Fruit fly (Drosophila melanogaster): ENCODE measurements around the gene CtsK1.

CtsK1 gene

dm6 chr3L:14002524-14003135 is 8.6 kb downstream of the CtsK1 start (continued):
- TF ChIP-seq Oli (tag; optimal IDR thresholded peaks at IDR 0.05) (no peak), gem (tag; optimal IDR thresholded peaks at IDR 0.05) (peak; percentile 26), CG31441 (GFP tag; IDR thresholded peaks at IDR 0.05) (0 out of 2 replicates have a peak, but pooled peaks have one; percentile 20), twi (tag; optimal IDR thresholded peaks at IDR 0.05) (peak; percentile 18), CG18619 (GFP tag; optimal IDR thresholded peaks at IDR 0.05) (peak; percentile 11), row (GFP tag; IDR thresholded peaks at IDR 0.05) (peak; percentile 16; the same call in 1 of the 3 replicates), CG8359 (GFP tag; optimal IDR thresholded peaks at IDR 0.05; ENCODE audit: borderline replicate concordance) (no peak), Opbp (GFP tag; IDR thresholded peaks at IDR 0.05; ENCODE audit: partially characterized antibody) (peak; percentile 77), Dbx (GFP tag; IDR thresholded peaks at IDR 0.05) (peak; percentile 36; the same call in 1 of the 3 replicates), Gsc (GFP tag; IDR thresholded peaks at IDR 0.05) (no peak), CG17912 (GFP tag; optimal IDR thresholded peaks at IDR 0.05) (no peak), chif (GFP tag; optimal IDR thresholded peaks at IDR 0.05) (no peak), CG33213 (GFP tag; optimal IDR thresholded peaks at IDR 0.05) (no peak)

dm6 chr3L:14003297-14004040 is 9.4 kb downstream of the CtsK1 start:
- TF ChIP-seq CG18476 (GFP tag; optimal IDR thresholded peaks at IDR 0.05): no peak
- peak; percentile 52; the same call in 1 of the 2 replicates for TF ChIP-seq CG32767 (GFP tag; IDR thresholded peaks at IDR 0.05)
- 0 out of 3 replicates have a peak, but pooled peaks have one; percentile 10 for TF ChIP-seq zfh1 (GFP tag; IDR thresholded peaks at IDR 0.05)
- no peak for TF ChIP-seq luna (GFP tag; optimal IDR thresholded peaks at IDR 0.05)
- TF ChIP-seq CG2712 (tag; optimal IDR thresholded peaks at IDR 0.05): peak; percentile 12
- TF ChIP-seq CG9437 (GFP tag; optimal IDR thresholded peaks at IDR 0.05): peak; percentile 93
- TF ChIP-seq slbo (GFP tag; IDR thresholded peaks at IDR 0.05): peak; percentile 20; the same call in 1 of the 2 replicates
- no peak for TF ChIP-seq NK7.1 (GFP tag; optimal IDR thresholded peaks at IDR 0.05)
- TF ChIP-seq Dip3 (GFP tag; optimal IDR thresholded peaks at IDR 0.05): peak; percentile 31
- TF ChIP-seq CG2120 (GFP tag; optimal IDR thresholded peaks at IDR 0.05): peak; percentile 42
- peak; percentile 50; the same call in 2 of the 3 replicates for TF ChIP-seq Opbp (GFP tag; IDR thresholded peaks at IDR 0.05; ENCODE audit: partially characterized antibody)
- peak; percentile 78 for TF ChIP-seq sqz (GFP tag; optimal IDR thresholded peaks at IDR 0.05)
- TF ChIP-seq tna (GFP tag; IDR thresholded peaks at IDR 0.05; ENCODE audit: partially characterized antibody): peak; percentile 28; the same call in 1 of the 2 replicates
- no peak for TF ChIP-seq dm (GFP tag; optimal IDR thresholded peaks at IDR 0.05)
- peak; percentile 13 for TF ChIP-seq D19B (GFP tag; optimal IDR thresholded peaks at IDR 0.05)
- no peak for TF ChIP-seq twi (tag; optimal IDR thresholded peaks at IDR 0.05)
- TF ChIP-seq onecut (GFP tag; IDR thresholded peaks at IDR 0.05): no peak
- peak; percentile 33 for TF ChIP-seq gem (tag; optimal IDR thresholded peaks at IDR 0.05)
- peak; percentile 60; the same call in 1 of the 2 replicates for TF ChIP-seq CG9215 (GFP tag; IDR thresholded peaks at IDR 0.05)
- TF ChIP-seq sens (GFP tag): peak; percentile 88
- TF ChIP-seq rib (GFP tag; IDR thresholded peaks at IDR 0.05): no peak
- no peak for TF ChIP-seq CG30431 (GFP tag; optimal IDR thresholded peaks at IDR 0.05)
- no peak for TF ChIP-seq pan (optimal IDR thresholded peaks at IDR 0.05)
- TF ChIP-seq pan (GFP tag; optimal IDR thresholded peaks at IDR 0.05 in 1 of 2, IDR thresholded peaks at IDR 0.05 in 1 of 2): no peak
- no peak for TF ChIP-seq vnd (GFP tag; IDR thresholded peaks at IDR 0.05; ENCODE audit: partially characterized antibody)
- TF ChIP-seq CG10321 (GFP tag; IDR thresholded peaks at IDR 0.05): peak; percentile 93
- TF ChIP-seq CG8089 (GFP tag; optimal IDR thresholded peaks at IDR 0.05): no peak
- peak; percentile 18 for TF ChIP-seq kni (GFP tag; optimal IDR thresholded peaks at IDR 0.05)
- TF ChIP-seq CG3065 (GFP tag; optimal IDR thresholded peaks at IDR 0.05): no peak
- TF ChIP-seq Rfx (GFP tag; IDR thresholded peaks at IDR 0.05): no peak
- TF ChIP-seq dysf (GFP tag; IDR thresholded peaks at IDR 0.05): no peak
- TF ChIP-seq gsb (GFP tag; IDR thresholded peaks at IDR 0.05): no peak
- TF ChIP-seq CG13775 (GFP tag; optimal IDR thresholded peaks at IDR 0.05): peak; percentile 14
- no peak for TF ChIP-seq da (GFP tag; optimal IDR thresholded peaks at IDR 0.05)
- peak; percentile 12 for TF ChIP-seq CG18619 (GFP tag; optimal IDR thresholded peaks at IDR 0.05)
- no peak for TF ChIP-seq CG6683 (GFP tag; optimal IDR thresholded peaks at IDR 0.05)
- TF ChIP-seq ssp (GFP tag; IDR thresholded peaks at IDR 0.05): no peak
- TF ChIP-seq grau (tag; optimal IDR thresholded peaks at IDR 0.05): peak; percentile 18

Data from whole organism, embryonic.